Fruit fly (Drosophila melanogaster) whole organism, pupa: ENCODE measurements around the gene CG11357.

ENCODE experiments used
- CG10348 ChIP-seq: fragments of 200-800 bp; sonication (Bioruptor generic); IDR thresholded peaks from 2 replicates; pipeline ENCODE4 v1.3.6; 2022; ENCODE audit warnings: missing biosample characterization, missing genetic modification characterization
- CG12605 ChIP-seq: fragments of 200-800 bp; sonication (Bioruptor generic); IDR thresholded peaks from 2 replicates; pipeline ENCODE4 v1.3.6; 2022; ENCODE audit warnings: missing biosample characterization, missing genetic modification characterization
- CG13204 ChIP-seq: fragments of 200-800 bp; sonication (Bioruptor generic); optimal IDR thresholded peaks from 2 replicates; lab custom pipeline; 2018; ENCODE audit warnings: missing biosample characterization, mild to moderate bottlenecking, missing genetic modification characterization, moderate library complexity
- CG14655 ChIP-seq: fragments of 200-800 bp; sonication (Bioruptor generic); optimal IDR thresholded peaks from 3 replicates; lab custom pipeline; 2017; ENCODE audit warnings: mild to moderate bottlenecking, missing biosample characterization, missing genetic modification reagents, missing genetic modification characterization
- CG15710 ChIP-seq: fragments of 200-800 bp; sonication (Bioruptor generic); optimal IDR thresholded peaks from 2 replicates; lab custom pipeline; 2018; ENCODE audit warnings: missing biosample characterization, mild to moderate bottlenecking, missing genetic modification characterization, moderate library complexity
- CG17806 ChIP-seq: fragments of 200-800 bp; sonication (Bioruptor generic); optimal IDR thresholded peaks from 2 replicates; lab custom pipeline; 2018; ENCODE audit warnings: missing biosample characterization, mild to moderate bottlenecking, missing genetic modification characterization, moderate library complexity
- CG32121 ChIP-seq: fragments of 200-800 bp; sonication (Bioruptor generic); IDR thresholded peaks from 2 replicates; pipeline ENCODE4 v1.3.6; 2022; ENCODE audit warnings: missing biosample characterization, missing genetic modification characterization
- CG34367 ChIP-seq: fragments of 200-800 bp; sonication (Bioruptor generic); optimal IDR thresholded peaks from 2 replicates; lab custom pipeline; 2018; ENCODE audit warnings: missing biosample characterization, mild to moderate bottlenecking, missing genetic modification characterization
- CG4496 ChIP-seq: fragments of 200-800 bp; sonication (Bioruptor generic); IDR thresholded peaks from 3 replicates; pipeline ENCODE4 v1.3.6; 2022; ENCODE audit warnings: missing biosample characterization, missing genetic modification characterization
- CG8159 ChIP-seq: fragments of 200-800 bp; sonication (Bioruptor generic); optimal IDR thresholded peaks from 3 replicates; lab custom pipeline; 2018; ENCODE audit warnings: missing biosample characterization, mild to moderate bottlenecking, missing genetic modification characterization, moderate library complexity
- CG8301 ChIP-seq: fragments of 200-800 bp; sonication (Bioruptor generic); optimal IDR thresholded peaks from 2 replicates; lab custom pipeline; 2018; ENCODE audit warnings: missing biosample characterization, mild to moderate bottlenecking, missing genetic modification characterization
- CG9948 ChIP-seq: fragments of 200-800 bp; sonication (Bioruptor generic); optimal IDR thresholded peaks from 2 replicates; lab custom pipeline; 2018; ENCODE audit warnings: missing biosample characterization, mild to moderate bottlenecking, missing genetic modification characterization, moderate library complexity
- D1 ChIP-seq: fragments of 200-800 bp; sonication (Bioruptor generic); optimal IDR thresholded peaks from 2 replicates; lab custom pipeline; 2018; ENCODE audit warnings: missing biosample characterization, mild to moderate bottlenecking, missing genetic modification characterization, moderate library complexity
- EcR ChIP-seq: fragments of 200-800 bp; sonication (Bioruptor generic); optimal IDR thresholded peaks from 3 replicates; lab custom pipeline; 2019; ENCODE audit warnings: missing biosample characterization, missing genetic modification characterization, mild to moderate bottlenecking, moderate library complexity, missing genetic modification reagents
- Ets98B ChIP-seq: fragments of 200-800 bp; sonication (Bioruptor generic); IDR thresholded peaks from 2 replicates; pipeline ENCODE4 v1.3.6; 2022; ENCODE audit warnings: missing biosample characterization, missing genetic modification characterization
- Pif1A ChIP-seq: fragments of 200-800 bp; sonication (Bioruptor generic); optimal IDR thresholded peaks from 3 replicates; lab custom pipeline; 2016; ENCODE audit warnings: missing biosample characterization, missing genetic modification characterization
- Pif1B ChIP-seq: fragments of 200-800 bp; sonication (Bioruptor generic); optimal IDR thresholded peaks from 3 replicates; lab custom pipeline; 2016; ENCODE audit warnings: missing biosample characterization, missing genetic modification characterization
- Snoo ChIP-seq: fragments of 200-800 bp; sonication (Bioruptor generic); optimal IDR thresholded peaks from 3 replicates; lab custom pipeline; 2017; ENCODE audit warnings: missing biosample characterization, mild to moderate bottlenecking, missing genetic modification characterization, inconsistent platforms
- fd96Ca ChIP-seq: fragments of 200-800 bp; sonication (Bioruptor generic); IDR thresholded peaks from 3 replicates; pipeline ENCODE4 v1.3.6; 2022; ENCODE audit warnings: missing biosample characterization, missing genetic modification characterization
- gl ChIP-seq: fragments of 200-800 bp; sonication (Bioruptor generic); optimal IDR thresholded peaks from 2 replicates; lab custom pipeline; 2018; ENCODE audit warnings: missing biosample characterization, mild to moderate bottlenecking, missing genetic modification characterization
- rn ChIP-seq: fragments of 200-800 bp; sonication (Bioruptor generic); IDR thresholded peaks from 2 replicates; pipeline ENCODE4 v1.3.6; 2022; ENCODE audit warnings: missing biosample characterization, missing genetic modification characterization

CG11357 gene

dm6 chr3L:4546650-4547049 lies 4.8 kb downstream of the CG11357 start:
- TF ChIP-seq rn (GFP tag; lab: Robert Waterston, UW), result peak; percentile 83
- TF ChIP-seq Snoo (tag; lab: Kevin White, UChicago), result peak; percentile 72
- TF ChIP-seq CG13204 (GFP tag; lab: Kevin White, UChicago), result peak; percentile 59
- peak; percentile 91 for TF ChIP-seq D1 (tag; lab: Kevin White, UChicago)
- peak; percentile 92 for TF ChIP-seq CG9948 (tag; lab: Kevin White, UChicago)
- peak; percentile 85 for TF ChIP-seq fd96Ca (GFP tag; lab: Robert Waterston, UW)
- TF ChIP-seq CG14655 (GFP tag; lab: Kevin White, UChicago), result peak; percentile 92
- TF ChIP-seq CG34367 (tag; lab: Kevin White, UChicago), result peak; percentile 87
- peak; percentile 92 for TF ChIP-seq CG32121
- peak; percentile 88 for TF ChIP-seq Pif1B
- peak; percentile 87 for TF ChIP-seq CG12605 (GFP tag; lab: Robert Waterston, UW)
- peak; percentile 71 for TF ChIP-seq gl (tag; lab: Kevin White, UChicago)
- no peak for TF ChIP-seq CG10348 (GFP tag; lab: Robert Waterston, UW)
- TF ChIP-seq EcR (GFP tag; lab: Kevin White, UChicago), result peak; percentile 49
- TF ChIP-seq CG17806 (tag; lab: Kevin White, UChicago), result peak; percentile 91
- TF ChIP-seq Pif1A (GFP tag; lab: Kevin White, UChicago), result peak; percentile 84
- TF ChIP-seq CG4496 (GFP tag; lab: Robert Waterston, UW), result peak; percentile 88
- peak; percentile 87 for TF ChIP-seq Ets98B (GFP tag; lab: Robert Waterston, UW)
- peak; percentile 90 for TF ChIP-seq CG15710 (tag; lab: Kevin White, UChicago)
- peak; percentile 91 for TF ChIP-seq CG8159
- TF ChIP-seq CG8301 (tag; lab: Kevin White, UChicago), result peak; percentile 89

dm6 chr3L:4548380-4548779 lies 6.5 kb downstream of the CG11357 start:
- no peak for TF ChIP-seq D1 (tag; lab: Kevin White, UChicago)
- no peak for TF ChIP-seq rn (GFP tag; lab: Robert Waterston, UW)
- TF ChIP-seq CG34367 (tag; lab: Kevin White, UChicago), result no peak
- TF ChIP-seq fd96Ca (GFP tag; lab: Robert Waterston, UW), result no peak
- no peak for TF ChIP-seq gl (tag; lab: Kevin White, UChicago)
- TF ChIP-seq CG10348 (GFP tag; lab: Robert Waterston, UW), result no peak

- no peak for TF ChIP-seq Pif1A (GFP tag; lab: Kevin White, UChicago)
- TF ChIP-seq CG10348 (GFP tag; lab: Robert Waterston, UW), result no peak
Measured at dm6 chr3L:4549341-4549740, 7.5 kb downstream of the CG11357 start.

dm6 chr3L:4550153-4550802 lies 8.4 kb downstream of the CG11357 start:
- TF ChIP-seq D1 (tag; lab: Kevin White, UChicago) (no peak), fd96Ca (GFP tag; lab: Robert Waterston, UW) (no peak), CG12605 (GFP tag; lab: Robert Waterston, UW) (no peak), CG34367 (tag; lab: Kevin White, UChicago) (no peak), Pif1A (GFP tag; lab: Kevin White, UChicago) (no peak), CG13204 (GFP tag; lab: Kevin White, UChicago) (no peak), Snoo (tag; lab: Kevin White, UChicago) (no peak), CG14655 (GFP tag; lab: Kevin White, UChicago) (no peak), CG10348 (GFP tag; lab: Robert Waterston, UW) (no peak), CG8301 (tag; lab: Kevin White, UChicago) (no peak), Ets98B (GFP tag; lab: Robert Waterston, UW) (no peak), EcR (GFP tag; lab: Kevin White, UChicago) (no peak), CG32121 (no peak), CG8159 (no peak), gl (tag; lab: Kevin White, UChicago) (no peak), rn (GFP tag; lab: Robert Waterston, UW) (no peak), CG9948 (tag; lab: Kevin White, UChicago) (no peak)

dm6 chr3L:4551810-4552209 lies 10.0 kb downstream of the CG11357 start:
- no peak for TF ChIP-seq Pif1B
- TF ChIP-seq gl (tag; lab: Kevin White, UChicago), result no peak
- no peak for TF ChIP-seq Pif1A (GFP tag; lab: Kevin White, UChicago)
- TF ChIP-seq CG13204 (GFP tag; lab: Kevin White, UChicago), result no peak
- TF ChIP-seq CG17806 (tag; lab: Kevin White, UChicago), result no peak
- no peak for TF ChIP-seq EcR (GFP tag; lab: Kevin White, UChicago)
- TF ChIP-seq CG12605 (GFP tag; lab: Robert Waterston, UW), result no peak
- no peak for TF ChIP-seq CG8159
- TF ChIP-seq rn (GFP tag; lab: Robert Waterston, UW), result no peak
- TF ChIP-seq CG14655 (GFP tag; lab: Kevin White, UChicago), result no peak
- no peak for TF ChIP-seq CG34367 (tag; lab: Kevin White, UChicago)
- TF ChIP-seq CG15710 (tag; lab: Kevin White, UChicago), result no peak
- TF ChIP-seq Ets98B (GFP tag; lab: Robert Waterston, UW), result no peak
- no peak for TF ChIP-seq CG8301 (tag; lab: Kevin White, UChicago)
- TF ChIP-seq fd96Ca (GFP tag; lab: Robert Waterston, UW), result no peak
- TF ChIP-seq CG9948 (tag; lab: Kevin White, UChicago), result no peak
- no peak for TF ChIP-seq Snoo (tag; lab: Kevin White, UChicago)
- no peak for TF ChIP-seq CG4496 (GFP tag; lab: Robert Waterston, UW)
- no peak for TF ChIP-seq CG10348 (GFP tag; lab: Robert Waterston, UW)
